Fruit fly (Drosophila melanogaster) Kc167 (cell line): ENCODE results near the gene CG11581.

Experiments
- Myc ChIP-seq: fragments of >200 bp; optimal IDR thresholded peaks from 2 replicates; lab custom pipeline; 2017; ENCODE audit warnings: missing external identifiers
- Sin3A ChIP-seq: fragments of >200 bp; optimal IDR thresholded peaks from 2 replicates; lab custom pipeline; 2018; ENCODE audit warnings: missing external identifiers
- h ChIP-seq: fragments of >200 bp; optimal IDR thresholded peaks from 3 replicates; lab custom pipeline; 2018; ENCODE audit warnings: missing external identifiers
- insv ChIP-seq: fragments of >200 bp; optimal IDR thresholded peaks from 3 replicates; lab custom pipeline; 2018; ENCODE audit warnings: missing external identifiers
- psq ChIP-seq: fragments of >200 bp; optimal IDR thresholded peaks from 2 replicates; lab custom pipeline; 2017; ENCODE audit warnings: missing external identifiers
- ttk ChIP-seq: sonication (Bioruptor generic); optimal IDR thresholded peaks from 2 replicates; lab custom pipeline; 2017; ENCODE audit warnings: missing external identifiers

The CG11581 gene

DNA sequence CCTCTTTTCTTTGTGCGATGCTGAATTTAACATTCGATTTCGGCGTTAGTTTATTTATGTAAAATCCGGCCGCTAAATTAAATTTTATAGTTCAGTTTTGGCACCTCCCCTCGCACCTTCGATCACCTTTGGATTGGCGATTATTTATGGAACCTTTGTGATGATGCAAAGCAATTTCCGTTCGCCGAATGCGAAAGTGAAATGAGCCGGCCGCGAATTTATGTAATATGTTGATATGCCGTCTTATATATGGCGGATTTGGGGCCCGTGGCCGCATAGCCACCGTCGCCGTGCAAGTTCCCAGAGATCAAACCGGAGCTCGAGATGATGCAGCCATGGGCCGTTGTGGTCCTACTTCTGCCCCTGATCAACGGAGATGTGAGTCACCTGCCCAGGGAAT is at the start of gene CG11581:
Gene CG11581, plus strand, starts transcription at position 301 of the 400 bp plus-strand sequence.
- TF ChIP-seq ttk, result no peak
- no peak for TF ChIP-seq Sin3A (lab: Kevin White, UChicago)
- no peak for TF ChIP-seq h (lab: Kevin White, UChicago)
- no peak for TF ChIP-seq insv (lab: Kevin White, UChicago)
- no peak for TF ChIP-seq Myc
- no peak for TF ChIP-seq psq (lab: Kevin White, UChicago)

DNA sequence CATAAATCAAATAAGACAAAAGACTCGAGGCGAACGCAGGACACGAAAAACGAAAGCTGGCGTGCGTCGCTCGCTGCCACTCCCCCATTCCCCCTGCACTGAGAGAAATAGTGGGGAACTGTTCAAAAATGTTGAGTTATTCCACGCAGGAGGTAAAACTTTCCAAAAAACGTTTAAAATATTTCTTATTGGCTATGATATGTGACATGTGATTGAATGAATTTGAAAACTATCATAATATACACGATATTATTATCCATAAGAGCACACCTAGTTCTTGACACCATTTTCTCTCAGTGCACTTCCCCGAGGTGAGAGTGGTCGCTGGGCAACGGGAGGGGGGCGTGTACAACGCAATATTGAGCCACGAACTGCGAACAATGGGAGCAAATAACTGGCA is 42.8 kb upstream of the CG11581 start:
- no peak for TF ChIP-seq psq (lab: Kevin White, UChicago)
- no peak for TF ChIP-seq h (lab: Kevin White, UChicago)
- no peak for TF ChIP-seq Myc
- TF ChIP-seq ttk, result no peak
- TF ChIP-seq Sin3A (lab: Kevin White, UChicago), result no peak
- TF ChIP-seq insv (lab: Kevin White, UChicago), result no peak

DNA sequence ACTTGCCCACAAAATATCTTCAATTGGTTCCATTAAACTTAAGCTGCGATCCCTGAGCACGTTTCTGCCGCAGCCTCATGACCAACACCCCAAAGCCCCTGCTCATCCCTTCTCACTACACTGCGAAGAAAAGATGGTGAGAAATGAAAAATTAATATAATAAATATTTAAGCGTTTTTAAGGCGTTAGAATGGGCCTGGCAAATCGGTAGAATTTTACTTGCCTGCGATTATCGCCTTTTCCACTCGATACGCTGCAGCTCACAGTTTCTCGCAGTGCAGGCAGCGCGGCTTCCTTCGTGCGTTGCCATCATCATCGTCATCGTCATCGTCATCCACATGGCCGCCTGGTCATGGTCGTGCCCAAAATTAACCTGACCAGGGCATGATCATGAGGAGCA is 28.6 kb upstream of the CG11581 start:
- TF ChIP-seq insv (lab: Kevin White, UChicago) (no peak), ttk (no peak), psq (lab: Kevin White, UChicago) (no peak), Sin3A (lab: Kevin White, UChicago) (no peak), Myc (no peak), h (lab: Kevin White, UChicago) (no peak)

DNA sequence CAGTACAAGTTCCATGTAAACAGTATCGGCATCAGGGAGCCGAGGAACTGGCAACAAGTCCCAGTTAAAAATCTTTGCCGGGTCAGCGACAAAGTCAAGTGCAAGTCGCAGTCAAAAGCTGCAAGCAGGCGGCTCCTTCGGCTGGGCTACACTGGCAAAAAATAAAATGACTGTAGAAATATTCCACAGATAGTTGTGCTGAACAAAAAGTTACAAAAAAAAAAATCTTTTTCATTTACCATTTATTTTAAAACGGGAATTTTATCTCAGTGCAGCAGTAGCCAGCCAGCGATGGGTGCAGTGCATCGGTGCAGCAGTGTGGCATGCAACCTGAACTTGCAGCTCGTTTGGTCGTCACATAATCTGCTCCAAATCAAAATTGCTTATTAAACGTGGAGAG is 27.4 kb upstream of the CG11581 start:
- TF ChIP-seq insv (lab: Kevin White, UChicago) (no peak), h (lab: Kevin White, UChicago) (no peak), psq (lab: Kevin White, UChicago) (no peak)

DNA sequence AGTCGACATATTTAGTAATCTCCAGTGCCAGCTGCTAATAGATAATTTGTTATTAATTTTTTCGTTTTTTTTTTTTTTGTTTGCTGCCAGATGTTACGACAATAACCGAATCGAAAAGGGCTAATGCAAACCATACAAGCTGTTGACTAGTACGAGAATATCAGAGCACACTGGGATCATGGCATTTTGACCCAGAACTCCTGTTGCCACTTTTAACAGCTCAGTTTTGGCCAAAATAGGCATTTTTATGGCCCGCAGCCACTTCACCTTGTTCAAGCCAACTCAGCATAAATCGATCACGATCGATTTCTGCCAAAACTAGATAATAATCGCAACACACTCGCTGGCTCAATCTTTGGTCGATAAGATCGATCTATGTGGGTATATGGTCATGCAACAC is 24.8 kb upstream of the CG11581 start, which contains the start of gene CG12479:
Gene CG12479, minus strand, starts transcription at position 101 of the 400 bp plus-strand sequence.
- TF ChIP-seq ttk (no peak), Myc (no peak), h (lab: Kevin White, UChicago) (no peak), insv (lab: Kevin White, UChicago) (no peak), Sin3A (lab: Kevin White, UChicago) (no peak), psq (lab: Kevin White, UChicago) (no peak)

DNA sequence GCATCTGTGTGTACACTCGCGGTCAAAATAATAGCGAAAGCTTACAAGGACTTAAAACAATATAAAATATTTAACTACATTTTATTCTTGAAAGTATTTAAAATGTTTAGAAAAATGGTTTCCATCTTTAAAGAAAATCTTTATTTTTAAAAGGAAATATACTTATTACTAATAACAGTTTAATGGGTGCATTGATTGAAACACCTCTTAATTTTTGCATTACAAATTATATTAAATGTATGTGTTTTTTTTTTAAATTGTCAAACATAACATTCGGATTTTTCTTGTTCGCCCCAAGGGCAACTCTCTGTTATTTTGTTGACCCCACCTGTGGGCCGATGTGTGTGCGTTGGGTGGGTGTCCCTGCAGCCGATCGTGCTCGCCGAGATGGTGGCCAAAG is 23.0 kb upstream of the CG11581 start:
- TF ChIP-seq Myc, result no peak

DNA sequence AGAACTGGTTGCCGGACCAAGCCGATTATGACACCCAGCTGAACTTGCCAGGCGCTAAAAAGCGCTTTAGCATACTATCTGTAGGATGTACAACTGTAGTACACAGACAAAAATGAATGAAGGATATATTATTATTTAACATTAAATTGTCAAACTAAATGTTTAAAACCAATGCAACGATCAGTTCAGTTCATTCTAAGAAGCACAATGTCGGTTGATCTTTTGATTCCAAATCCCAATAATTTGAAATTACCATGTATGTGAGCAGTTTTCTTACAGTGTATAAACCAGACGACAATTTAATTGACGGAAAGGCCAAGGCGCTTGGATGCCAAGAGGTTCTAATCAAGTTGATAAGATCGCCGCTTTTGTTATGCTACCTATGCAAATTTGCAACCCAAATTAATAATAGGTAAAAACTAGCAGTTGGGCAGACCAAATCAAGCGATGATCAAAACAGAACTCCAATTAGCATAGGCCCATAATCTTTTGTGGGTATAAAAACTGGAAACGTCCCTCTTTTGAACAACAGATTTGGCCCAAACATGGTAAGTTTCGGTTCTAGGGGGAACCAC is 7.6 kb upstream of the CG11581 start, which contains the start of gene CG12480:
Gene CG12480, plus strand, starts transcription at position 525 of the 575 bp plus-strand sequence.
- TF ChIP-seq Myc (no peak), insv (lab: Kevin White, UChicago) (no peak), ttk (no peak), Sin3A (lab: Kevin White, UChicago) (no peak), h (lab: Kevin White, UChicago) (no peak), psq (lab: Kevin White, UChicago) (no peak)

DNA sequence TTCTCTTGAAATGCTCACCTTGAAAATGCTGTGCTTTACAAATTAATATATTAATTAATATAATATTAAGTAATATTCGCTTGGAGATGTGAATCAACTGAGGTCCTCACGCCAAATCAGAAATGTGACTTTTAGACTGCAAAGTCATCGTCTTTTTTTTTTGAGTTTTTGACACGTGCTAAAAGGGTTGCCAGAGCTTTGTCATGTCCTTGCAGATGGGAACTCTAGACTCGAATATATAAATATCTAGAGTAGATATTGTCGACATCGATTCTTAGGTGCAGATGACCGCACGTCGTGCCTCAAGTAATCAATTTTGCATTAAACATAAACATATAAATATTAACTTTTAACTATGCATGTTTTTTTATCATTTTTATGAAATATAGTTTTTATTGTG is 4.2 kb upstream of the CG11581 start, which contains the start of gene betaNACtes1:
Gene betaNACtes1, minus strand, starts transcription at position 101 of the 400 bp plus-strand sequence.
- TF ChIP-seq h (lab: Kevin White, UChicago) (no peak), ttk (no peak), Sin3A (lab: Kevin White, UChicago) (no peak), insv (lab: Kevin White, UChicago) (no peak), Myc (no peak), psq (lab: Kevin White, UChicago) (no peak)

DNA sequence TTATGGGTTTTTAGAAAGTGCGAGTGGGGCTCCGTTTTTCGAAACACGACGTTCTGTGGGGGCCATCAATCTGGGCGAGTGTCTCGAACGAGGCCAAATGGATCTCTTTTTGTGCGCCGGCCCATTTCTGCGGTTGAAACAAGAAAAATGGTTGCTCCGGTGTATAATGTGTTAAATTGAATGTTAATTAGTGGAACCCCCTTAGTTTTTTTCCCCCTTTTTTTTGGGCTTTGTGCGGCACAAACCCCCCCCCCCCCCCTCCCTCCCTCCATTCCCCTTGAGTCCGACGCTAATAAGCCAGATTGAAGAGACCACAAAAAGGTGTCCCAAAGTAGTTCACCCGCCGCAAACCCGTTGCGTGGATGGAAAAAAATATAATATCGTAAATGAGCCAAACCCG is 3.1 kb upstream of the CG11581 start:
- no peak for TF ChIP-seq h (lab: Kevin White, UChicago)
- TF ChIP-seq Myc, result no peak
- TF ChIP-seq insv (lab: Kevin White, UChicago), result no peak
- TF ChIP-seq psq (lab: Kevin White, UChicago), result no peak
- TF ChIP-seq Sin3A (lab: Kevin White, UChicago), result no peak
- no peak for TF ChIP-seq ttk

DNA sequence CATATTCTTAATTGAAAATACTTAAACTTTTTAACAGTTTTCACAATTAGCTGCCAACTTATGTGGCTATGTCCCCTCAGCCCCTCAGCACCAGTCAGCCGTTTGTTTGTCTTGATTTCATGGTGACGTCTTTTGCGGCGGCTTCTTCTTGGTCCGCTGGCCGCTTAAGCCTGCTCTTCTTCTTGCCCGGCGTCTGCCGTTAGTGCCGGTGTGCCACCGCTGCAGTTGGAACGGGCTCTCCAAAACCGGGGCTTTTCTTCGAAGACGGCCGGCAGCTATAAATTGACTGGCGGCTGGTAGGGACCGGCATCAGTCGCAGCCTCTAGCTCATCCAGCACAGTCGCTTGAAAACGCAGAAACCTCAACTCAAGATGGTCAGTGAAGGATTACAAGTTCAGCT is 2.3 kb upstream of the CG11581 start, which contains the start of gene CG1368:
Gene CG1368, plus strand, starts transcription at position 301 of the 400 bp plus-strand sequence.
- no peak for TF ChIP-seq insv (lab: Kevin White, UChicago)
- TF ChIP-seq psq (lab: Kevin White, UChicago), result no peak
- no peak for TF ChIP-seq ttk
- TF ChIP-seq h (lab: Kevin White, UChicago), result no peak
- TF ChIP-seq Myc, result no peak
- TF ChIP-seq Sin3A (lab: Kevin White, UChicago), result no peak

DNA sequence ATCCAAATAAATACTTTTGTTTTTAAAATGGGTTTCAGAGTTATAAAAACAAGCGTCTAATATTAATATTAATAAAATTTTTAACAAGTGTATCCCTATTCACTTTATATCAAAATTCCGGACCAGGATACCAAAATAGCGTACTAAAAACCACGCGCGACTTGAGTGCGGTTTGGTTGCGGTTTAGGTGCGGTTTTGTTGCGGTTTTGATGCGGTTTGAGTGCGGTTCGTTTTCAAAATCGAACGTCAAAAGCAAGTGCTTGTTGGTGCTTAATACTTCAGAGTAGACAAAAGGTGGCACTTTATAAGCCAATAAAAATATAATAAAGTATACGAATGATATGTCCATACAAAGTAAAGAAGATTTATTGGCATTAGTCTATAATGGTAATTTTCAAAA is 1.1 kb upstream of the CG11581 start:
- TF ChIP-seq ttk, result no peak
- TF ChIP-seq Sin3A (lab: Kevin White, UChicago), result no peak

DNA sequence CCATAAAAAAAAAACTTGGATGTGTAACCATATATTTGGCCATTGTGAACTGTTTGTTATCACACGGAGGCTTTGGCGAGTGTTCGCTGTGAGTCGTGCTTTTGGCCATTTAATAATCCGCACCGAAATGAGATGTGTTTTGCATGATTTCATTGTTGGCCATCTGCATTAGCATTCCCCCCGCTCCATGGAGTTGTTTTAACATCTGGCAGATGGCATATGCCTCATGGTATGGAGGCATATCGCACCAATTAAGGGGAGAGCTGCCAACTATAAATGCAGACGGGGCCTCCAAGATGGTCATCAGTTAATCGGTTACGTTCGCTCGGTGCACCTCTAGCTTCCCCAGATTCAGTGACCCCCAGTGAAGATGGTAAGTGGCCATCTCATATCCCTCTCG is 4.0 kb downstream of the CG11581 start, which contains the start of gene CG11584:
Gene CG11584, plus strand, starts transcription at position 301 of the 400 bp plus-strand sequence.
- TF ChIP-seq ttk, result no peak
- no peak for TF ChIP-seq h (lab: Kevin White, UChicago)
- TF ChIP-seq psq (lab: Kevin White, UChicago), result no peak
- TF ChIP-seq Sin3A (lab: Kevin White, UChicago), result no peak
- TF ChIP-seq Myc, result no peak
- no peak for TF ChIP-seq insv (lab: Kevin White, UChicago)

DNA sequence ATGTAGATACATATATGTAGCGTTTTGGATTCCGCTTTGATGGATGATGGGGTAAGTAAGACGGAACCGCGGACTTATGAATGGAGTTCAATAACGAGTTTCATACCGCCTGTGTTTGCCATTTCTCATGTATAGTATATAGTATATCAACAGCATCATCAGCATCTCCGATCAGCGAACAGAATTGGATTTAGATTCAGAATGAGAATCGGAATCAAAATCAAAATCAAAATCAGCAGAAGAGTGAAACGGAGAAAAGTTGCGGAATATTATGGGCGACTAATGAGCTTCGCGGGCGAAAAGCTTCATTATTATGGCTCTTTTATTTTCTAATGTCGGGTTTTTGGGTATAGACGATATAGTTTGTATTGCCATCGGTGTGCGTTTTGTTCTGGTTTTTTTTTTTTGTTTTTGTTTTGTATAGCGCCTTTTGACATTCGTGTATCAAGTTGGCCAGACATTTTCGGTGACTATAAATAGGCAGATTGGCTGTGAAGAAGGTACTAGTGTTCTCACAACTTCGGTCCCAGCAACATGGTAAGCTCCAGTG is 7.4 kb downstream of the CG11581 start, which contains the start of gene CG32603:
Gene CG32603, plus strand, starts transcription at position 500 of the 550 bp plus-strand sequence.
- TF ChIP-seq insv (lab: Kevin White, UChicago) (no peak), psq (lab: Kevin White, UChicago) (no peak), Sin3A (lab: Kevin White, UChicago) (no peak), Myc (no peak), ttk (no peak)
